Fruit fly (Drosophila melanogaster) whole organism, embryonic: ENCODE measurements around the gene TotM.

ENCODE experiments used
- Adf1 ChIP-seq: fragments of 200-800 bp; sonication (Bioruptor generic); IDR thresholded peaks from 2 replicates; pipeline ENCODE4 v1.3.6; 2022; ENCODE audit warnings: missing biosample characterization, missing genetic modification characterization
- C15 ChIP-seq: fragments of 200-800 bp; sonication (Bioruptor generic); IDR thresholded peaks from 3 replicates; pipeline ENCODE4 v1.3.6; 2022; ENCODE audit warnings: missing biosample characterization, missing genetic modification characterization
- CG10366 ChIP-seq: fragments of 200-800 bp; sonication (Bioruptor generic); IDR thresholded peaks from 2 replicates; pipeline ENCODE4 v1.3.6; 2022; ENCODE audit warnings: missing biosample characterization, missing genetic modification characterization
- CG11085 ChIP-seq: fragments of 200-800 bp; sonication (Bioruptor generic); IDR thresholded peaks from 2 replicates; pipeline ENCODE4 v1.3.6; 2022; ENCODE audit warnings: missing biosample characterization, missing genetic modification characterization
- CG11695 ChIP-seq: fragments of 200-800 bp; sonication (Bioruptor generic); IDR thresholded peaks from 3 replicates; pipeline ENCODE4 v1.3.6; 2022; ENCODE audit warnings: missing biosample characterization, missing genetic modification characterization
- CG12659 ChIP-seq: fragments of 200-800 bp; sonication (Bioruptor generic); optimal IDR thresholded peaks from 3 replicates; lab custom pipeline; 2017; ENCODE audit warnings: mild to moderate bottlenecking, missing biosample characterization, missing genetic modification reagents, missing genetic modification characterization
- CG14014 ChIP-seq: fragments of 200-800 bp; sonication (Bioruptor generic); IDR thresholded peaks from 2 replicates; pipeline ENCODE4 v1.3.6; 2022; ENCODE audit warnings: missing biosample characterization, missing genetic modification characterization
- CG15269 ChIP-seq: fragments of 200-800 bp; sonication (Bioruptor generic); optimal IDR thresholded peaks from 2 replicates; lab custom pipeline; 2018; ENCODE audit warnings: missing biosample characterization, mild to moderate bottlenecking, missing genetic modification characterization, moderate library complexity
- CG15696 ChIP-seq: fragments of 200-800 bp; sonication (Bioruptor generic); optimal IDR thresholded peaks from 2 replicates; lab custom pipeline; 2019; ENCODE audit warnings: missing biosample characterization, mild to moderate bottlenecking, missing genetic modification characterization, moderate library complexity
- CG16863 ChIP-seq: fragments of 200-800 bp; sonication (Bioruptor generic); optimal IDR thresholded peaks from 3 replicates; lab custom pipeline; 2016; ENCODE audit warnings: missing biosample characterization, missing genetic modification characterization
- CG17612 ChIP-seq: fragments of 200-800 bp; sonication (Bioruptor generic); IDR thresholded peaks from 2 replicates; pipeline ENCODE4 v1.3.6; 2022; ENCODE audit warnings: missing biosample characterization, missing genetic modification characterization
- CG18476 ChIP-seq: fragments of 200-800 bp; sonication (Bioruptor generic); optimal IDR thresholded peaks from 2 replicates; lab custom pipeline; 2016; ENCODE audit warnings: missing biosample characterization, mild to moderate bottlenecking, missing genetic modification characterization
- CG2202 ChIP-seq: fragments of 200-800 bp; sonication (Bioruptor generic); optimal IDR thresholded peaks from 2 replicates; lab custom pipeline; 2018; ENCODE audit warnings: missing biosample characterization, mild to moderate bottlenecking, missing genetic modification characterization
- CG30431 ChIP-seq: fragments of 200-800 bp; sonication (Bioruptor generic); optimal IDR thresholded peaks from 2 replicates; lab custom pipeline; 2017; ENCODE audit warnings: missing biosample characterization, missing genetic modification characterization
- CG32772 ChIP-seq: fragments of 200-800 bp; sonication (Bioruptor generic); IDR thresholded peaks from 2 replicates; pipeline ENCODE4 v1.3.6; 2022; ENCODE audit warnings: missing biosample characterization, missing genetic modification characterization
- CG4282 ChIP-seq: fragments of 200-800 bp; sonication (Bioruptor generic); optimal IDR thresholded peaks from 2 replicates; lab custom pipeline; 2016; ENCODE audit warnings: missing biosample characterization, missing genetic modification characterization
- CG5180 ChIP-seq: fragments of 200-800 bp; sonication (Bioruptor generic); optimal IDR thresholded peaks from 3 replicates; lab custom pipeline; 2017; ENCODE audit warnings: missing biosample characterization, missing genetic modification characterization, mild to moderate bottlenecking, moderate library complexity, missing genetic modification reagents
- CG5953 ChIP-seq: fragments of 200-800 bp; sonication (Bioruptor generic); IDR thresholded peaks from 2 replicates; pipeline ENCODE4 v1.3.6; 2022; ENCODE audit warnings: missing biosample characterization, missing genetic modification characterization
- CG6813 ChIP-seq: fragments of 200-800 bp; sonication (Bioruptor generic); optimal IDR thresholded peaks from 2 replicates; lab custom pipeline; 2017; ENCODE audit warnings: missing biosample characterization, missing genetic modification characterization, mild to moderate bottlenecking, moderate library complexity, missing genetic modification reagents
- CG8478 ChIP-seq: fragments of >200 bp; optimal IDR thresholded peaks from 2 replicates; lab custom pipeline; 2018
- CG9609 ChIP-seq: fragments of 200-800 bp; sonication (Bioruptor generic); optimal IDR thresholded peaks from 3 replicates; lab custom pipeline; 2016; ENCODE audit warnings: missing biosample characterization, missing genetic modification characterization
- CrebB ChIP-seq: fragments of 200-800 bp; sonication (Bioruptor generic); optimal IDR thresholded peaks from 3 replicates; lab custom pipeline; 2018; ENCODE audit warnings: missing biosample characterization, mild to moderate bottlenecking, missing genetic modification characterization
- D ChIP-seq, 2 experiments: fragments of 200-800 bp in 1 of 2; fragments of >200 bp in 1 of 2; sonication (Bioruptor generic) in 1 of 2; optimal IDR thresholded peaks; 2 replicates in 1 of 2; 3 replicates in 1 of 2; lab custom pipeline; 2017; ENCODE audit warnings: mild to moderate bottlenecking in 1 of 2, missing biosample characterization in 1 of 2, missing genetic modification characterization in 1 of 2, missing genetic modification reagents in 1 of 2
- Dad ChIP-seq: fragments of 200-800 bp; sonication (Bioruptor generic); optimal IDR thresholded peaks from 3 replicates; lab custom pipeline; 2016; ENCODE audit warnings: missing biosample characterization, missing genetic modification characterization
- Fer2 ChIP-seq: fragments of 200-800 bp; sonication (Bioruptor generic); optimal IDR thresholded peaks from 2 replicates; lab custom pipeline; 2018; ENCODE audit warnings: missing biosample characterization, mild to moderate bottlenecking, missing genetic modification characterization, moderate library complexity
- Hand ChIP-seq: fragments of 200-800 bp; sonication (Bioruptor generic); optimal IDR thresholded peaks from 2 replicates; lab custom pipeline; 2017; ENCODE audit warnings: mild to moderate bottlenecking, missing biosample characterization, missing genetic modification reagents, missing genetic modification characterization
- HmgD ChIP-seq: fragments of 200-800 bp; sonication (Bioruptor generic); optimal IDR thresholded peaks from 3 replicates; lab custom pipeline; 2016; ENCODE audit warnings: missing biosample characterization, missing genetic modification characterization
- HmgZ ChIP-seq: fragments of 200-800 bp; sonication (Bioruptor generic); optimal IDR thresholded peaks from 2 replicates; lab custom pipeline; 2018; ENCODE audit warnings: missing biosample characterization, mild to moderate bottlenecking, missing genetic modification characterization
- NC2β ChIP-seq: fragments of 200-800 bp; sonication (Bioruptor generic); optimal IDR thresholded peaks from 2 replicates; lab custom pipeline; 2016; ENCODE audit warnings: missing biosample characterization, missing genetic modification characterization
- Neu2 ChIP-seq: fragments of 200-800 bp; sonication (Bioruptor generic); optimal IDR thresholded peaks from 3 replicates; lab custom pipeline; 2016; ENCODE audit warnings: missing biosample characterization, missing genetic modification characterization, borderline replicate concordance
- Sin3A ChIP-seq: fragments of >200 bp; optimal IDR thresholded peaks from 2 replicates; lab custom pipeline; 2018
- abd-A ChIP-seq: fragments of 200-800 bp; sonication (Bioruptor generic); optimal IDR thresholded peaks from 3 replicates; lab custom pipeline; 2019; ENCODE audit warnings: missing biosample characterization, mild to moderate bottlenecking, missing genetic modification characterization, moderate library complexity
- al ChIP-seq: fragments of 200-800 bp; sonication (Bioruptor generic); IDR thresholded peaks from 2 replicates; pipeline ENCODE4 v1.3.6; 2022; ENCODE audit warnings: missing biosample characterization, missing genetic modification characterization
- amos ChIP-seq: fragments of 200-800 bp; sonication (Bioruptor generic); IDR thresholded peaks from 2 replicates; pipeline ENCODE4 v1.3.6; 2022; ENCODE audit warnings: missing biosample characterization, missing genetic modification characterization; ENCODE audit not compliant: partially characterized antibody
- ato ChIP-seq: fragments of 200-800 bp; sonication (Bioruptor generic); IDR thresholded peaks from 2 replicates; pipeline ENCODE4 v1.3.6; 2022; ENCODE audit warnings: missing biosample characterization, missing genetic modification characterization; ENCODE audit not compliant: partially characterized antibody
- chinmo ChIP-seq: fragments of 200-800 bp; sonication (Bioruptor generic); IDR thresholded peaks from 4 replicates; pipeline ENCODE4 v1.3.6; 2022; ENCODE audit warnings: missing biosample characterization, missing genetic modification characterization; ENCODE audit not compliant: partially characterized antibody
- da ChIP-seq: fragments of 200-800 bp; sonication (Bioruptor generic); optimal IDR thresholded peaks from 2 replicates; lab custom pipeline; 2016; ENCODE audit warnings: missing biosample characterization, missing genetic modification characterization
- dati ChIP-seq: fragments of 200-800 bp; sonication (Bioruptor generic); IDR thresholded peaks from 2 replicates; pipeline ENCODE4 v1.3.6; 2022; ENCODE audit warnings: missing biosample characterization, missing genetic modification characterization
- ems ChIP-seq: fragments of 200-800 bp; sonication (Bioruptor generic); optimal IDR thresholded peaks from 3 replicates; lab custom pipeline; 2016; ENCODE audit warnings: missing biosample characterization, missing genetic modification characterization
- hbn ChIP-seq: fragments of 200-800 bp; sonication (Bioruptor generic); IDR thresholded peaks from 2 replicates; pipeline ENCODE4 v1.3.6; 2022; ENCODE audit warnings: missing biosample characterization, missing genetic modification characterization; ENCODE audit not compliant: partially characterized antibody
- lab ChIP-seq: fragments of 200-800 bp; sonication (Bioruptor generic); optimal IDR thresholded peaks from 3 replicates; lab custom pipeline; 2017; ENCODE audit warnings: missing biosample characterization, missing genetic modification characterization, mild to moderate bottlenecking, moderate library complexity, missing genetic modification reagents
- mirr ChIP-seq: fragments of 200-800 bp; sonication (Bioruptor generic); optimal IDR thresholded peaks from 3 replicates; lab custom pipeline; 2018; ENCODE audit warnings: missing biosample characterization, mild to moderate bottlenecking, missing genetic modification characterization
- sima ChIP-seq: fragments of 200-800 bp; sonication (Bioruptor generic); optimal IDR thresholded peaks from 2 replicates; lab custom pipeline; 2016; ENCODE audit warnings: missing biosample characterization, missing genetic modification characterization
- slbo ChIP-seq: fragments of 200-800 bp; sonication (Bioruptor generic); IDR thresholded peaks from 2 replicates; pipeline ENCODE4 v1.3.6; 2022; ENCODE audit warnings: missing biosample characterization, missing genetic modification characterization
- tx ChIP-seq: fragments of 200-800 bp; sonication (Bioruptor generic); optimal IDR thresholded peaks from 2 replicates; lab custom pipeline; 2016; ENCODE audit warnings: missing biosample characterization, missing genetic modification characterization
- yki ChIP-seq: fragments of >200 bp; optimal IDR thresholded peaks from 3 replicates; lab custom pipeline; 2018
- z ChIP-seq: fragments of 200-800 bp; sonication (Bioruptor generic); IDR thresholded peaks from 3 replicates; pipeline ENCODE4 v1.3.6; 2022; ENCODE audit warnings: missing biosample characterization, missing genetic modification characterization

TotM gene

DNA sequence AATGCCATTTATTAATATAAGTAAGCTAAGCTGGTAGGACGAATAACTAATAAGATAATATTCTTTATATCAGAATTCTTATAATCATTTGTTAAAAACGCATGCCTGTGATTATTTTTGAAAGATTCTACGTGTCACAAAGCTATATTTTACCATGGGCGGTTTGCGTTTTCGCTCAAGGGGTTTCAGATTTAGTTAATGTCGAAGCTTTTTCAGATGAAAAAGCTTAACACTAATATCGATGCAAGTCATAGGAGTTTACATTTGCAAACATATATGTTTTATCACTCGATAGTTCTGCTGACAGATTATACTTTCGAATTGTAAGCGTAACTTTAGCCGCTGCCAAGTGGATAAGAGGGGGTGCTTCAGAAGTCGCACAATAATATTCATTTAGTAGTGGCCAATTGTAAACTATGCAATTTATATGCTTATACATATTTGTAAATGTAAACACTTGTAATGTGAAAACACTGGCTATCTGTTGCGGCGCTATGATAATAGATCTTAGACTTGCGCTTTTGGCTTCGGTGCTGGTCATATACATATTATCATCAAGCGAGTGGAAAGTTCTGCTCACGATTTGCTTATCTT lies 11.5 kb downstream of the TotM start (continued):
- TF ChIP-seq mirr (GFP tag; lab: Kevin White, UChicago): peak; percentile 55
- 0 out of 4 replicates have a peak, but pooled peaks have one; percentile 33 for TF ChIP-seq chinmo (GFP tag; lab: Robert Waterston, UW)
- peak; percentile 22; the same call in 1 of the 2 replicates for TF ChIP-seq amos (GFP tag; lab: Robert Waterston, UW)
- TF ChIP-seq HmgZ (tag; lab: Kevin White, UChicago): peak; percentile 27
- no peak for TF ChIP-seq Hand
- TF ChIP-seq C15 (GFP tag; lab: Robert Waterston, UW): no peak
- TF ChIP-seq lab (GFP tag; lab: Kevin White, UChicago): peak; percentile 21
- no peak for TF ChIP-seq slbo (GFP tag; lab: Robert Waterston, UW)
- no peak for TF ChIP-seq D (optimal IDR thresholded peaks at IDR 0.05; lab: Kevin White, UChicago)
- no peak for TF ChIP-seq D (GFP tag; optimal IDR thresholded peaks at IDR 0.05; lab: Kevin White, UChicago)
- no peak for TF ChIP-seq al
- TF ChIP-seq NC2β (GFP tag; lab: Kevin White, UChicago): no peak
- TF ChIP-seq CG6813: peak; percentile 13

DNA sequence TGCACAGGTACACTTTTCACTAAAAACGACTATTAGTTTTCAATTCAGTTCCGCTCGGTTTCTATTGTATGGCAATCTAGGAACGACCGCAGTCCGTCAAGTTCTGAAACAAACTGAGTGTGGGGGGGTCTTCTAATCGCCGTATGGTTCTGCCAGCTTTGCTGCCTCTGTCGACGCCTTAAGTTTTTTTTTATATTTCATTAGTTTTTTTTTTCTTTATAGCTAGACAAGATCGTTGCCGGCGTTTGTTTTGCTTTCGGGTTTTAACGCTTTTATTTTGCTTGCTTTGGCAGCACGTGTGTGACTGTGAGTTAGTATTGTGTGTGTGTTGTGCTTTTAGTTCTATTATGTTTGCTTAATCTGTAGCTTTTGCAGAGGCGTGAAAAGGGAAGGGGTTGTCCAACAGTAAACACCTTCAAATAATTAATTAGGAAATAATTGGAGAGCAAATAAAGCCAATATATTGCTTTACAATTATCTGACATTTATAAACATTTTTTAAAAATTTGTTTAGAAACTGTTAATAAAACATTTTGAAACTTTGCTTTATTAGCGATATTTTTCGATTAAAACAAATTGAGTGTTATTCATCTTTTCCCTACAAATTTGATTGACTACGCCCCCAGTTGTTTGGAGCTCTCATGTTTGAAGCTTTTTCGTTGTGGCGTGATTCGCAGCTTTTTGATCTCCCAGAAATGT lies 12.6 kb downstream of the TotM start, which contains the start of gene Acsf2:
Acsf2 (minus strand) TSS at position 116 of the 699 bp plus-strand sequence.
- TF ChIP-seq Sin3A (lab: Kevin White, UChicago) (no peak), CG9609 (GFP tag; lab: Kevin White, UChicago) (peak; percentile 94), CG11695 (GFP tag; lab: Robert Waterston, UW) (peak; percentile 97), CG14014 (GFP tag; lab: Robert Waterston, UW) (peak; percentile 97), Dad (peak; percentile 92), z (GFP tag; lab: Robert Waterston, UW) (no peak), CG5180 (GFP tag; lab: Kevin White, UChicago) (peak; percentile 80), ems (peak; percentile 92), CG32772 (GFP tag; lab: Robert Waterston, UW) (peak; percentile 90), dati (GFP tag; lab: Robert Waterston, UW) (no peak), CG10366 (GFP tag; lab: Robert Waterston, UW) (peak; percentile 91), Adf1 (GFP tag; lab: Robert Waterston, UW) (peak; percentile 96), abd-A (tag; lab: Kevin White, UChicago) (peak; percentile 91), sima (peak; percentile 81), CG30431 (GFP tag; lab: Kevin White, UChicago) (peak; percentile 81), CG6813 (peak; percentile 92), yki (lab: Kevin White, UChicago) (no peak), amos (GFP tag; lab: Robert Waterston, UW) (no peak; the same call in 1 of the 2 replicates), CG8478 (lab: Kevin White, UChicago) (no peak), CG11085 (GFP tag; lab: Robert Waterston, UW) (peak; percentile 96), CG15269 (tag; lab: Kevin White, UChicago) (peak; percentile 98), CG16863 (GFP tag; lab: Kevin White, UChicago) (peak; percentile 86), tx (peak; percentile 94), HmgD (GFP tag; lab: Kevin White, UChicago) (peak; percentile 59), ato (GFP tag; lab: Robert Waterston, UW) (no peak), CG5953 (GFP tag; lab: Robert Waterston, UW) (peak; percentile 52; the same call in 1 of the 2 replicates), CG17612 (GFP tag; lab: Robert Waterston, UW) (peak; percentile 94), CG12659 (GFP tag; lab: Kevin White, UChicago) (peak; percentile 98), hbn (GFP tag; lab: Robert Waterston, UW) (no peak), CrebB (peak; percentile 94), CG2202 (tag; lab: Kevin White, UChicago) (no peak), Fer2 (tag; lab: Kevin White, UChicago) (peak; percentile 98), C15 (GFP tag; lab: Robert Waterston, UW) (peak; percentile 92), Neu2 (GFP tag; lab: Kevin White, UChicago) (peak; percentile 29), CG18476 (GFP tag; lab: Kevin White, UChicago) (peak; percentile 87), da (GFP tag; lab: Kevin White, UChicago) (peak; percentile 79), CG4282 (GFP tag; lab: Kevin White, UChicago) (peak; percentile 78), CG15696 (tag; lab: Kevin White, UChicago) (peak; percentile 86)
